Worm (Caenorhabditis elegans) whole organism, mixed stage, embryonic: Measurements from ENCODE around the gene nhr-230.

ENCODE experiments used
- blmp-1 ChIP-seq: fragments of 150-350 bp; optimal IDR thresholded peaks from 2 replicates; lab custom pipeline; 2014; ENCODE audit warnings: missing biosample characterization, missing genetic modification characterization
- ceh-43 ChIP-seq: fragments of 200-800 bp; sonication (Bioruptor generic); optimal IDR thresholded peaks from 2 replicates; lab custom pipeline; 2018; ENCODE audit warnings: mild to moderate bottlenecking, missing genetic modification characterization, moderate library complexity, missing compliant biosample characterization
- drap-1 ChIP-seq: fragments of 200-800 bp; sonication (Bioruptor generic); optimal IDR thresholded peaks from 3 replicates; lab custom pipeline; 2018; ENCODE audit warnings: mild to moderate bottlenecking, missing genetic modification characterization, missing compliant biosample characterization
- elt-3 ChIP-seq: fragments of 150-350 bp; optimal IDR thresholded peaks from 2 replicates; lab custom pipeline; 2014; ENCODE audit warnings: missing biosample characterization, missing genetic modification characterization
- ham-2 ChIP-seq: fragments of 200-800 bp; sonication (Bioruptor generic); optimal IDR thresholded peaks from 2 replicates; lab custom pipeline; 2018; ENCODE audit warnings: mild to moderate bottlenecking, missing genetic modification characterization, missing compliant biosample characterization
- hlh-1 ChIP-seq: fragments of 150-350 bp; optimal IDR thresholded peaks from 2 replicates; lab custom pipeline; 2014; ENCODE audit warnings: missing biosample characterization, missing genetic modification reagents, missing genetic modification characterization
- lin-32 ChIP-seq: fragments of 200-800 bp; sonication (Bioruptor generic); optimal IDR thresholded peaks from 2 replicates; lab custom pipeline; 2018; ENCODE audit warnings: mild to moderate bottlenecking, missing genetic modification characterization, missing compliant biosample characterization
- lsy-2 ChIP-seq: fragments of 150-350 bp; optimal IDR thresholded peaks from 2 replicates; lab custom pipeline; 2014; ENCODE audit warnings: missing biosample characterization, missing genetic modification characterization
- mep-1 ChIP-seq: fragments of 150-350 bp; optimal IDR thresholded peaks from 2 replicates; lab custom pipeline; 2017; ENCODE audit warnings: missing biosample characterization, missing genetic modification reagents, missing genetic modification characterization, inconsistent platforms
- nhr-237 ChIP-seq: fragments of 150-350 bp; optimal IDR thresholded peaks from 2 replicates; lab custom pipeline; 2014; ENCODE audit warnings: missing biosample characterization, missing genetic modification characterization
- nhr-28 ChIP-seq: fragments of 150-350 bp; optimal IDR thresholded peaks from 2 replicates; lab custom pipeline; 2014; ENCODE audit warnings: missing biosample characterization, missing genetic modification characterization
- nhr-76 ChIP-seq: sonication (generic microtip); optimal IDR thresholded peaks from 2 replicates; lab custom pipeline; 2017; ENCODE audit warnings: missing biosample characterization, missing genetic modification characterization
- unc-39 ChIP-seq: fragments of 150-350 bp; optimal IDR thresholded peaks from 2 replicates; lab custom pipeline; 2014; ENCODE audit warnings: missing biosample characterization, missing genetic modification characterization
- unc-62 ChIP-seq: fragments of 150-350 bp; optimal IDR thresholded peaks from 2 replicates; lab custom pipeline; 2014; ENCODE audit warnings: missing biosample characterization, missing genetic modification reagents, missing genetic modification characterization

DNA sequence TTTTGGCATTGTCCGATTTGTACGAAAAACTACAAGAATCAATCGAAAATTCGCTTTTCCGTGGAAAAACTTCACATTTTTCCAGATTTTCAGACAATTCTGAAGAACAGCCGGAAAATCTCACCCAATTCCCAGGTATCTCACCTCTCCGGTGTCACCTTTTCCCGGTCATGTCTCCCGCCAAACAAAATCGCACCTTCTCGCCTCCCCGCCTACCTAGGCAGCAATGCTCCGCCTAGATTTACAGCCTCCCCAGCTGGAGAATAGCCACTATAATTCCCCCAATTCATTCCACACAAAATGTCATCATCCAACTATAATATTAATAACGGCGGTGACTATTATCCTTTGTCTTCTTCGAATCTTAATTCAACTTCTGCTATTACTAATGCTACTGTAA, 27.3 kb downstream of the nhr-230 start, which contains the start of gene ceh-51:
- TF ChIP-seq elt-3 (tag; lab: Kevin White, UChicago) (no peak), unc-39 (tag; lab: Kevin White, UChicago) (no peak), unc-62 (GFP tag; lab: Kevin White, UChicago) (no peak), nhr-237 (tag; lab: Kevin White, UChicago) (no peak), lin-32 (GFP tag; lab: Kevin White, UChicago) (no peak), mep-1 (tag; lab: Kevin White, UChicago) (no peak), drap-1 (no peak), blmp-1 (tag; lab: Kevin White, UChicago) (no peak), nhr-28 (tag; lab: Kevin White, UChicago) (no peak), ceh-43 (no peak), hlh-1 (tag; lab: Kevin White, UChicago) (no peak), nhr-76 (tag; lab: Kevin White, UChicago) (no peak), lsy-2 (no peak), ham-2 (GFP tag; lab: Kevin White, UChicago) (no peak)
